Worm (Caenorhabditis elegans) whole organism, L3 larva: Measurements from ENCODE around the gene cat-2.

Experiments used
- R02D3.7 ChIP-seq: fragments of 150-350 bp; optimal IDR thresholded peaks from 2 replicates; lab custom pipeline; 2014; ENCODE audit warnings: missing biosample characterization, missing genetic modification characterization
- ZK546.5 ChIP-seq: sonication (generic microtip); optimal IDR thresholded peaks from 2 replicates; lab custom pipeline; 2017; ENCODE audit warnings: missing biosample characterization, missing genetic modification characterization
- aly-2 ChIP-seq: fragments of 150-350 bp; optimal IDR thresholded peaks from 2 replicates; lab custom pipeline; 2014; ENCODE audit warnings: missing biosample characterization, missing genetic modification characterization
- ceh-16 ChIP-seq: sonication (generic microtip); optimal IDR thresholded peaks from 2 replicates; lab custom pipeline; 2017; ENCODE audit warnings: missing biosample characterization, missing genetic modification characterization
- ceh-28 ChIP-seq: fragments of 150-350 bp; optimal IDR thresholded peaks from 2 replicates; lab custom pipeline; 2014; ENCODE audit warnings: missing biosample characterization, missing genetic modification reagents, missing genetic modification characterization
- ceh-82 ChIP-seq: fragments of 150-350 bp; optimal IDR thresholded peaks from 2 replicates; lab custom pipeline; 2014; ENCODE audit warnings: missing biosample characterization, missing genetic modification characterization
- ceh-9 ChIP-seq: sonication (generic microtip); optimal IDR thresholded peaks from 2 replicates; lab custom pipeline; 2018; ENCODE audit warnings: missing biosample characterization, missing genetic modification characterization
- egl-27 ChIP-seq: sonication (generic microtip); optimal IDR thresholded peaks from 4 replicates; lab custom pipeline; 2017; ENCODE audit warnings: missing biosample characterization, missing genetic modification reagents, missing genetic modification characterization
- egl-5 ChIP-seq: fragments of 150-350 bp; optimal IDR thresholded peaks from 2 replicates; lab custom pipeline; 2017; ENCODE audit warnings: missing biosample characterization, missing genetic modification reagents, missing genetic modification characterization, inconsistent platforms
- elt-2 ChIP-seq: sonication (generic microtip); optimal IDR thresholded peaks from 2 replicates; lab custom pipeline; 2016; ENCODE audit warnings: missing genetic modification reagents, mild to moderate bottlenecking, missing genetic modification characterization, missing compliant biosample characterization
- elt-3 ChIP-seq, 3 experiments: fragments of 150-350 bp in 1 of 3; sonication (generic microtip) in 2 of 3; optimal IDR thresholded peaks; 2 replicates in 2 of 3; 4 replicates in 1 of 3; lab custom pipeline; 2014 to 2017; ENCODE audit warnings: missing biosample characterization in 3 of 3, missing genetic modification characterization in 3 of 3
- eor-1 ChIP-seq, 2 experiments: fragments of 150-350 bp; optimal IDR thresholded peaks; 2 replicates each; lab custom pipeline; 2014 to 2018; ENCODE audit warnings: missing biosample characterization in 2 of 2, missing genetic modification characterization in 2 of 2
- fkh-10 ChIP-seq: sonication (generic microtip); optimal IDR thresholded peaks from 2 replicates; lab custom pipeline; 2017; ENCODE audit warnings: missing biosample characterization, missing genetic modification reagents, missing genetic modification characterization
- fkh-2 ChIP-seq: fragments of 150-350 bp; optimal IDR thresholded peaks from 2 replicates; lab custom pipeline; 2014; ENCODE audit warnings: missing biosample characterization, missing genetic modification reagents, missing genetic modification characterization
- lin-15B ChIP-seq: fragments of 150-350 bp; optimal IDR thresholded peaks from 2 replicates; lab custom pipeline; 2014; ENCODE audit warnings: missing biosample characterization, missing genetic modification characterization
- mdl-1 ChIP-seq: fragments of 150-350 bp; optimal IDR thresholded peaks from 2 replicates; lab custom pipeline; 2014; ENCODE audit warnings: missing biosample characterization, missing genetic modification characterization
- nfya-1 ChIP-seq: sonication (generic microtip); optimal IDR thresholded peaks from 2 replicates; lab custom pipeline; 2017; ENCODE audit warnings: missing genetic modification characterization, mild to moderate bottlenecking, missing compliant biosample characterization, antibody characterized with exemption, moderate library complexity; ENCODE audit not compliant: insufficient read depth
- nhr-11 ChIP-seq: fragments of 150-350 bp; optimal IDR thresholded peaks from 2 replicates; lab custom pipeline; 2014; ENCODE audit warnings: missing biosample characterization, missing genetic modification characterization
- nhr-12 ChIP-seq: fragments of 150-350 bp; optimal IDR thresholded peaks from 2 replicates; lab custom pipeline; 2014; ENCODE audit warnings: missing biosample characterization, missing genetic modification characterization
- nhr-23 ChIP-seq: fragments of 150-350 bp; optimal IDR thresholded peaks from 2 replicates; lab custom pipeline; 2014; ENCODE audit warnings: missing biosample characterization, missing genetic modification reagents, missing genetic modification characterization
- nhr-237 ChIP-seq: fragments of 150-350 bp; optimal IDR thresholded peaks from 2 replicates; lab custom pipeline; 2014; ENCODE audit warnings: missing biosample characterization, missing genetic modification characterization
- nhr-25 ChIP-seq: sonication (generic microtip); optimal IDR thresholded peaks from 2 replicates; lab custom pipeline; 2017; ENCODE audit warnings: missing biosample characterization, missing genetic modification characterization
- nhr-28 ChIP-seq: fragments of 150-350 bp; optimal IDR thresholded peaks from 2 replicates; lab custom pipeline; 2014; ENCODE audit warnings: missing biosample characterization, missing genetic modification characterization
- nhr-43 ChIP-seq: sonication (generic microtip); optimal IDR thresholded peaks from 2 replicates; lab custom pipeline; 2016; ENCODE audit warnings: mild to moderate bottlenecking, missing genetic modification characterization, missing compliant biosample characterization; ENCODE audit not compliant: poor library complexity, severe bottlenecking
- nhr-67 ChIP-seq: fragments of 150-350 bp; optimal IDR thresholded peaks from 2 replicates; lab custom pipeline; 2014; ENCODE audit warnings: missing biosample characterization, missing genetic modification characterization
- nhr-76 ChIP-seq: fragments of 150-350 bp; sonication (generic microtip); optimal IDR thresholded peaks from 5 replicates; lab custom pipeline; 2014; ENCODE audit warnings: missing biosample characterization, missing genetic modification characterization
- nhr-77 ChIP-seq: fragments of 150-350 bp; optimal IDR thresholded peaks from 2 replicates; lab custom pipeline; 2014; ENCODE audit warnings: missing biosample characterization, missing genetic modification characterization
- pqm-1 ChIP-seq: fragments of 150-350 bp; optimal IDR thresholded peaks from 2 replicates; lab custom pipeline; 2017; ENCODE audit warnings: missing biosample characterization, missing genetic modification characterization, inconsistent platforms
- skn-1 ChIP-seq: fragments of 150-350 bp; optimal IDR thresholded peaks from 2 replicates; lab custom pipeline; 2014; ENCODE audit warnings: missing biosample characterization, missing genetic modification characterization
- snpc-4 ChIP-seq: fragments of 150-350 bp; optimal IDR thresholded peaks from 2 replicates; lab custom pipeline; 2014; ENCODE audit warnings: missing biosample characterization, missing genetic modification characterization
- tbx-2 ChIP-seq: sonication (generic microtip); optimal IDR thresholded peaks from 2 replicates; lab custom pipeline; 2016; ENCODE audit warnings: mild to moderate bottlenecking, missing genetic modification characterization, missing compliant biosample characterization
- unc-39 ChIP-seq: sonication (generic microtip); optimal IDR thresholded peaks from 4 replicates; lab custom pipeline; 2017; ENCODE audit warnings: missing biosample characterization, missing genetic modification characterization
- unc-62 ChIP-seq: fragments of 150-350 bp; sonication (generic microtip); optimal IDR thresholded peaks from 4 replicates; lab custom pipeline; 2014; ENCODE audit warnings: missing biosample characterization, missing genetic modification reagents, missing genetic modification characterization
- ztf-11 ChIP-seq: fragments of 150-350 bp; optimal IDR thresholded peaks from 2 replicates; lab custom pipeline; 2014; ENCODE audit warnings: missing biosample characterization, missing genetic modification characterization
- ztf-4 ChIP-seq: fragments of 150-350 bp; optimal IDR thresholded peaks from 2 replicates; lab custom pipeline; 2014; ENCODE audit warnings: missing biosample characterization, missing genetic modification characterization

The cat-2 gene

ce11 chrII:255124-255523 lies 2.5 kb upstream of the cat-2 start (continued):
- TF ChIP-seq nhr-28 (no peak), ztf-4 (tag; lab: Kevin White, UChicago) (no peak), nhr-67 (tag; lab: Kevin White, UChicago) (no peak), ceh-28 (tag; lab: Kevin White, UChicago) (peak; percentile 97), aly-2 (tag; lab: Kevin White, UChicago) (peak; percentile 59), unc-39 (tag; lab: Kevin White, UChicago) (no peak), R02D3.7 (tag; lab: Kevin White, UChicago) (peak; percentile 92), nhr-237 (tag; lab: Kevin White, UChicago) (no peak), nhr-11 (tag; lab: Kevin White, UChicago) (peak; percentile 54), ceh-82 (peak; percentile 92), snpc-4 (tag; lab: Kevin White, UChicago) (peak; percentile 95)

ce11 chrII:263563-263962 lies 5.9 kb downstream of the cat-2 start, which contains the start of gene scc-2:
Gene scc-2, minus strand, starts transcription at chrII:263663.
- TF ChIP-seq nhr-11 (tag; lab: Kevin White, UChicago) (no peak), unc-62 (GFP tag; lab: Kevin White, UChicago) (no peak), nhr-77 (tag; lab: Kevin White, UChicago) (no peak), egl-27 (no peak), lin-15B (tag; lab: Kevin White, UChicago) (no peak), eor-1 (tag; optimal IDR thresholded peaks at IDR 0.05; lab: Kevin White, UChicago) (no peak), nhr-23 (no peak), fkh-2 (tag; lab: Kevin White, UChicago) (no peak), nhr-76 (tag; lab: Kevin White, UChicago) (no peak)

- TF ChIP-seq eor-1 (tag; optimal IDR thresholded peaks at IDR 0.05; lab: Kevin White, UChicago) (no peak), snpc-4 (tag; lab: Kevin White, UChicago) (no peak), ceh-28 (tag; lab: Kevin White, UChicago) (no peak), nhr-12 (tag; lab: Kevin White, UChicago) (no peak), nhr-77 (tag; lab: Kevin White, UChicago) (no peak), nfya-1 (tag; lab: Kevin White, UChicago) (no peak), mdl-1 (tag; lab: Kevin White, UChicago) (no peak), lin-15B (tag; lab: Kevin White, UChicago) (no peak), ztf-4 (tag; lab: Kevin White, UChicago) (no peak), pqm-1 (tag; lab: Kevin White, UChicago) (no peak), ZK546.5 (no peak), skn-1 (no peak), elt-3 (tag; optimal IDR thresholded peaks at IDR 0.05; lab: Kevin White, UChicago) (no peak), egl-5 (tag; lab: Kevin White, UChicago) (no peak), egl-27 (no peak)
Observed at ce11 chrII:264053-264452, 6.4 kb downstream of the cat-2 start, which contains the start of gene B0432.14. Gene B0432.14, plus strand, starts transcription at chrII:264353.

- TF ChIP-seq ceh-9 (tag; lab: Kevin White, UChicago) (no peak), nhr-25 (tag; lab: Kevin White, UChicago) (no peak), ztf-11 (tag; lab: Kevin White, UChicago) (no peak), fkh-10 (GFP tag; lab: Kevin White, UChicago) (no peak), ceh-16 (tag; lab: Kevin White, UChicago) (no peak), nhr-76 (tag; lab: Kevin White, UChicago) (no peak)
Observed at ce11 chrII:273872-274271, 16.3 kb downstream of the cat-2 start, which contains the start of gene B0432.7. Gene B0432.7, minus strand, starts transcription at chrII:273972.

ce11 chrII:278636-279035 lies 21.0 kb downstream of the cat-2 start, which contains the start of gene B0432.8:
Gene B0432.8, minus strand, starts transcription at chrII:278736.
- TF ChIP-seq nhr-43 (no peak), snpc-4 (tag; lab: Kevin White, UChicago) (no peak), nhr-76 (tag; lab: Kevin White, UChicago) (no peak), nhr-28 (no peak), skn-1 (no peak), ceh-9 (tag; lab: Kevin White, UChicago) (no peak), nhr-237 (tag; lab: Kevin White, UChicago) (no peak), elt-2 (tag; lab: Kevin White, UChicago) (no peak), tbx-2 (tag; lab: Kevin White, UChicago) (no peak), mdl-1 (tag; lab: Kevin White, UChicago) (no peak), aly-2 (tag; lab: Kevin White, UChicago) (no peak), ceh-82 (no peak), lin-15B (tag; lab: Kevin White, UChicago) (no peak), nhr-67 (tag; lab: Kevin White, UChicago) (no peak), ZK546.5 (no peak), unc-62 (GFP tag; lab: Kevin White, UChicago) (no peak)
